Fruit fly (Drosophila melanogaster) whole organism, embryonic: Measurements from ENCODE around the gene tbrd-1.

Experiments used
- CG12155 ChIP-seq: fragments of 200-800 bp; sonication (Bioruptor generic); optimal IDR thresholded peaks from 3 replicates; lab custom pipeline; 2016; ENCODE audit warnings: missing biosample characterization, missing genetic modification characterization
- CG14860 ChIP-seq: fragments of 200-800 bp; sonication (Bioruptor generic); IDR thresholded peaks from 3 replicates; pipeline ENCODE4 v1.3.6; 2022; ENCODE audit warnings: missing biosample characterization, missing genetic modification characterization; ENCODE audit not compliant: partially characterized antibody
- CG14965 ChIP-seq: fragments of 200-800 bp; sonication (Bioruptor generic); optimal IDR thresholded peaks from 2 replicates; lab custom pipeline; 2016; ENCODE audit warnings: missing biosample characterization, missing genetic modification characterization, borderline replicate concordance
- CG16863 ChIP-seq: fragments of 200-800 bp; sonication (Bioruptor generic); optimal IDR thresholded peaks from 3 replicates; lab custom pipeline; 2016; ENCODE audit warnings: missing biosample characterization, missing genetic modification characterization
- CG17829 ChIP-seq: fragments of 200-800 bp; optimal IDR thresholded peaks from 2 replicates; lab custom pipeline; 2019; ENCODE audit warnings: missing biosample characterization, mild to moderate bottlenecking, missing genetic modification characterization, moderate library complexity
- CG7745 ChIP-seq: fragments of 200-800 bp; sonication (Bioruptor generic); optimal IDR thresholded peaks from 2 replicates; lab custom pipeline; 2018; ENCODE audit warnings: missing biosample characterization, mild to moderate bottlenecking, missing genetic modification characterization, moderate library complexity
- Deaf1 ChIP-seq: fragments of 200-800 bp; optimal IDR thresholded peaks from 3 replicates; lab custom pipeline; 2019; ENCODE audit warnings: missing biosample characterization, mild to moderate bottlenecking, missing genetic modification characterization, moderate library complexity
- ERR ChIP-seq: fragments of 200-800 bp; sonication (Bioruptor generic); optimal IDR thresholded peaks from 2 replicates; lab custom pipeline; 2016; ENCODE audit warnings: missing biosample characterization, missing genetic modification characterization
- Sox102F ChIP-seq: fragments of 200-800 bp; sonication (Bioruptor generic); optimal IDR thresholded peaks from 2 replicates; lab custom pipeline; 2018; ENCODE audit warnings: missing biosample characterization, mild to moderate bottlenecking, missing genetic modification characterization, moderate library complexity
- bowl ChIP-seq: fragments of 200-800 bp; sonication (Bioruptor generic); IDR thresholded peaks from 2 replicates; pipeline ENCODE4 v1.3.6; 2022; ENCODE audit warnings: missing biosample characterization, missing genetic modification characterization
- cg ChIP-seq: fragments of 200-800 bp; sonication (Bioruptor generic); optimal IDR thresholded peaks from 3 replicates; lab custom pipeline; 2019; ENCODE audit warnings: missing biosample characterization, mild to moderate bottlenecking, missing genetic modification characterization, moderate library complexity
- danr ChIP-seq: fragments of 200-800 bp; sonication (Bioruptor generic); IDR thresholded peaks from 2 replicates; pipeline ENCODE4 v1.3.6; 2022; ENCODE audit warnings: missing biosample characterization, missing genetic modification characterization
- nerfin-1 ChIP-seq: fragments of 200-800 bp; sonication (Bioruptor generic); optimal IDR thresholded peaks from 3 replicates; lab custom pipeline; 2019; ENCODE audit warnings: missing biosample characterization, mild to moderate bottlenecking, missing genetic modification characterization, moderate library complexity
- twi ChIP-seq: fragments of 200-800 bp; optimal IDR thresholded peaks from 2 replicates; lab custom pipeline; 2019; ENCODE audit warnings: missing biosample characterization, mild to moderate bottlenecking, missing genetic modification characterization, moderate library complexity

DNA sequence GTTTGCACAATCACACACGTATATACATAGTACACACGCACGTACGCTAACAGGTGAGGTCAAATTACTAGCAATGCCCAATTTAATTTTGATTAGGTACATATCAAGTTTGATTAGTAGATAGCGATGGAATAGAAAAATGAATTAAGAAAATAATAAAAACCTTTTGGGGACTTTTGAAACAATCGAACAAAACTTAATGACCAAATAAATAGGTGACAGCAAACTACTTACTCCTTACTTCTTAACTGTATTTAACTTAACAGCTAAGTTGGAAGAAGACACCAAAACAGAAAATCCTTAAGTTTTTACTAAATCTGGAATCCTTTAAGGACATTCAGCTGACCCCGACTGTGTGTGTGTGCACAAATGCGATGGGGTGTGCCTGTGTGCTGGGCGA is 8.7 kb upstream of the tbrd-1 start:
- no peak for TF ChIP-seq ERR (GFP tag; lab: Kevin White, UChicago)
- TF ChIP-seq CG14860 (GFP tag; lab: Robert Waterston, UW), result no peak
- no peak for TF ChIP-seq CG7745
- TF ChIP-seq nerfin-1 (tag; lab: Kevin White, UChicago), result no peak
- TF ChIP-seq CG12155 (GFP tag; lab: Kevin White, UChicago), result no peak
- TF ChIP-seq danr (GFP tag; lab: Robert Waterston, UW), result no peak
- TF ChIP-seq twi, result no peak
- no peak for TF ChIP-seq Deaf1
- no peak for TF ChIP-seq cg
- TF ChIP-seq CG14965 (GFP tag; lab: Kevin White, UChicago), result no peak
- TF ChIP-seq CG16863 (GFP tag; lab: Kevin White, UChicago), result no peak
- no peak for TF ChIP-seq Sox102F (GFP tag; lab: Kevin White, UChicago)
- TF ChIP-seq CG17829 (tag; lab: Kevin White, UChicago), result no peak
- no peak for TF ChIP-seq bowl (GFP tag; lab: Robert Waterston, UW)
